Worm (Caenorhabditis elegans): ENCODE measurements around the gene K12B6.4.

The K12B6.4 gene

DNA sequence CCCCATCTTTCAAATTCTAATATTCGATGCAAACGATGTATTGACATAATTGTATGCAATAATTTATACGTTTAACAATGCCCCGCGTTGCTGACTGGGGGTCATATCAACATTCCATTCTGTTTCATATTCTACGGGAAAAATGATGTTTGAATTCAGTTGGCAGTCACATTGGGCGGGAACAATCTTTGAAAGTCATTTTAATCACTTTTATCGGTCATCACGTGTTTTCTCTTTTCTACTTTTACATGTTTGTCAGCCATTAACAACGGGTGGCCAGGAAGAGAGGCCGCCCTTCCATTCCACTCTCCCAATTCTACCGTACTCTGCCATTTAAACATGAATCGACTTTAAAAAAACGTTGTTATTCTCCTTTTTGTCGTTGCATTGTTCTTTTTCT, 32.4 kb downstream of the K12B6.4 start:
- TF ChIP-seq ZK546.5 (tag; optimal IDR thresholded peaks at IDR 0.05), result no peak
- TF ChIP-seq sma-9 (GFP tag; optimal IDR thresholded peaks at IDR 0.05), result peak; percentile 65
- no peak for TF ChIP-seq sma-9 (tag; optimal IDR thresholded peaks at IDR 0.05)
- TF ChIP-seq nhr-129 (tag; optimal IDR thresholded peaks at IDR 0.05), result peak; percentile 9
- TF ChIP-seq lin-13 (GFP tag; optimal IDR thresholded peaks at IDR 0.05), result no peak
- no peak for TF ChIP-seq ama-1 (optimal IDR thresholded peaks at IDR 0.05)
- no peak for TF ChIP-seq nhr-237 (tag; optimal IDR thresholded peaks at IDR 0.05)
- no peak for TF ChIP-seq elt-3 (tag; optimal IDR thresholded peaks at IDR 0.05)
- TF ChIP-seq ceh-16 (tag; optimal IDR thresholded peaks at IDR 0.05), result no peak
- no peak for TF ChIP-seq mab-5 (tag; optimal IDR thresholded peaks at IDR 0.05)
- no peak for TF ChIP-seq C34F6.9 (tag; optimal IDR thresholded peaks at IDR 0.05)
- no peak for TF ChIP-seq unc-62 (GFP tag; optimal IDR thresholded peaks at IDR 0.05)
- TF ChIP-seq mbf-1 (tag; optimal IDR thresholded peaks at IDR 0.05), result no peak
- no peak for TF ChIP-seq ztf-4 (tag; optimal IDR thresholded peaks at IDR 0.05)
- TF ChIP-seq unc-39 (tag; optimal IDR thresholded peaks at IDR 0.05), result no peak
- TF ChIP-seq gmeb-1 (tag; optimal IDR thresholded peaks at IDR 0.05), result peak; percentile 41
- no peak for TF ChIP-seq R02D3.7 (tag; optimal IDR thresholded peaks at IDR 0.05)
- TF ChIP-seq dmd-4 (tag; optimal IDR thresholded peaks at IDR 0.05), result no peak
- peak; percentile 45 for TF ChIP-seq crh-2 (tag; optimal IDR thresholded peaks at IDR 0.05)
- TF ChIP-seq blmp-1 (tag; optimal IDR thresholded peaks at IDR 0.05; ENCODE audit: insufficient read depth), result peak; percentile 14
- no peak for TF ChIP-seq skn-1 (tag; optimal IDR thresholded peaks at IDR 0.05)
- TF ChIP-seq nhr-11 (tag; optimal IDR thresholded peaks at IDR 0.05), result no peak
- TF ChIP-seq lin-11 (tag; optimal IDR thresholded peaks at IDR 0.05), result no peak
- TF ChIP-seq mdl-1 (tag; optimal IDR thresholded peaks at IDR 0.05), result no peak
- no peak for TF ChIP-seq unc-55 (GFP tag; optimal IDR thresholded peaks at IDR 0.05)
- no peak for TF ChIP-seq nhr-25 (tag; optimal IDR thresholded peaks at IDR 0.05)
- no peak for TF ChIP-seq alr-1 (tag; optimal IDR thresholded peaks at IDR 0.05)
- no peak for TF ChIP-seq Y55F3AM.14 (GFP tag; optimal IDR thresholded peaks at IDR 0.05)
- no peak for TF ChIP-seq sem-4 (tag; optimal IDR thresholded peaks at IDR 0.05)
- no peak for TF ChIP-seq nhr-6 (tag; optimal IDR thresholded peaks at IDR 0.05)
- no peak for TF ChIP-seq nhr-12 (tag; optimal IDR thresholded peaks at IDR 0.05)
- no peak for TF ChIP-seq sma-3 (GFP tag; optimal IDR thresholded peaks at IDR 0.05)
- no peak for TF ChIP-seq peb-1 (tag; optimal IDR thresholded peaks at IDR 0.05)
- no peak for TF ChIP-seq nhr-23 (tag; optimal IDR thresholded peaks at IDR 0.05)
- TF ChIP-seq egl-27 (tag; optimal IDR thresholded peaks at IDR 0.05), result no peak
- TF ChIP-seq lin-39 (tag; optimal IDR thresholded peaks at IDR 0.05), result no peak
- no peak for TF ChIP-seq F13H6.1 (tag; optimal IDR thresholded peaks at IDR 0.05)
- no peak for TF ChIP-seq nhr-77 (tag; optimal IDR thresholded peaks at IDR 0.05)
- no peak for TF ChIP-seq ceh-82 (tag; optimal IDR thresholded peaks at IDR 0.05)
- TF ChIP-seq snpc-4 (tag; optimal IDR thresholded peaks at IDR 0.05), result no peak

DNA sequence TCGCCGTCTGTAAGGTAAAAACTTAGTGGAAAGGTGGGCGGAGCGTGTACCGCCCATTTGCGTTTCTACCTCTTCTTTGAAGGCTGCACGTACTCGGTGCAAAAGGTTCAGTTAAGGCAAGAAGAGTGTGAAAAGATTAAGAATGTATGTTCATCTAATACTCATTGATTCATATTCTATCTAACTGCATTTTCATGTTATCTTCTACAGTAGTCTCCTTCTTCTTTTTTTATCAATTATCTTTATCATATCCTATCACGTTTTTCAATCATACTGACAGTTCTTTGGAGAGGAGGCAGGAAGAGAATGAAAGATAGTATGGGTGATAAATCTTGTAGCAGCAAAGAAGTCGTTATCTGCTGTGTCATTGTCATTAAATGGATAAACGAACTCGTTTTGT, 33.7 kb downstream of the K12B6.4 start:
- TF ChIP-seq lin-11 (tag; optimal IDR thresholded peaks at IDR 0.05) (no peak), aly-2 (tag; optimal IDR thresholded peaks at IDR 0.05) (no peak), fos-1 (tag; optimal IDR thresholded peaks at IDR 0.05) (peak; percentile 46), elt-1 (tag; optimal IDR thresholded peaks at IDR 0.05) (no peak), nhr-25 (tag; optimal IDR thresholded peaks at IDR 0.05) (peak; percentile 86), lsy-2 (tag; optimal IDR thresholded peaks at IDR 0.05) (peak in 1 of 2 experiments; percentile 71), nhr-77 (tag; optimal IDR thresholded peaks at IDR 0.05) (no peak), mbf-1 (tag; optimal IDR thresholded peaks at IDR 0.05) (no peak), F13H6.1 (tag; optimal IDR thresholded peaks at IDR 0.05) (peak; percentile 42), lin-13 (GFP tag; optimal IDR thresholded peaks at IDR 0.05) (no peak), peb-1 (tag; optimal IDR thresholded peaks at IDR 0.05) (no peak), nhr-11 (tag; optimal IDR thresholded peaks at IDR 0.05) (no peak), nhr-237 (tag; optimal IDR thresholded peaks at IDR 0.05) (no peak), nhr-23 (tag; optimal IDR thresholded peaks at IDR 0.05) (no peak), nhr-12 (tag; optimal IDR thresholded peaks at IDR 0.05) (no peak), mab-5 (tag; optimal IDR thresholded peaks at IDR 0.05) (peak; percentile 17), sma-3 (GFP tag; optimal IDR thresholded peaks at IDR 0.05) (peak; percentile 88), nhr-10 (tag; optimal IDR thresholded peaks at IDR 0.05) (no peak), ceh-16 (tag; optimal IDR thresholded peaks at IDR 0.05) (no peak), skn-1 (tag; optimal IDR thresholded peaks at IDR 0.05) (no peak), unc-55 (GFP tag; optimal IDR thresholded peaks at IDR 0.05) (no peak), ceh-82 (tag; optimal IDR thresholded peaks at IDR 0.05) (no peak), R02D3.7 (tag; optimal IDR thresholded peaks at IDR 0.05) (no peak), Y55F3AM.14 (GFP tag; optimal IDR thresholded peaks at IDR 0.05) (peak; percentile 60), unc-62 (GFP tag; optimal IDR thresholded peaks at IDR 0.05) (peak; percentile 51), ztf-11 (tag; optimal IDR thresholded peaks at IDR 0.05) (no peak), dmd-4 (tag; optimal IDR thresholded peaks at IDR 0.05) (no peak), snpc-4 (tag; optimal IDR thresholded peaks at IDR 0.05) (no peak), unc-39 (tag; optimal IDR thresholded peaks at IDR 0.05) (no peak), sma-9 (GFP tag; optimal IDR thresholded peaks at IDR 0.05) (peak; percentile 99), sma-9 (tag; optimal IDR thresholded peaks at IDR 0.05) (no peak), alr-1 (tag; optimal IDR thresholded peaks at IDR 0.05) (no peak), C34F6.9 (tag; optimal IDR thresholded peaks at IDR 0.05) (no peak), zag-1 (tag; optimal IDR thresholded peaks at IDR 0.05) (no peak), nhr-6 (tag; optimal IDR thresholded peaks at IDR 0.05) (peak; percentile 32), blmp-1 (tag; optimal IDR thresholded peaks at IDR 0.05; ENCODE audit: insufficient read depth) (peak; percentile 86), ztf-1 (GFP tag; conservative IDR thresholded peaks at IDR 0.05) (no peak), nhr-129 (tag; optimal IDR thresholded peaks at IDR 0.05) (peak; percentile 33), ama-1 (optimal IDR thresholded peaks at IDR 0.05) (no peak), ZK546.5 (tag; optimal IDR thresholded peaks at IDR 0.05) (no peak), sem-4 (tag; optimal IDR thresholded peaks at IDR 0.05) (no peak), mdl-1 (tag; optimal IDR thresholded peaks at IDR 0.05) (peak in 1 of 2 experiments; percentile 37), nhr-21 (tag; optimal IDR thresholded peaks at IDR 0.05) (peak; percentile 97), elt-3 (tag; optimal IDR thresholded peaks at IDR 0.05) (no peak)
